Fruit fly (Drosophila melanogaster) whole organism, embryonic: Measurements from ENCODE around the gene CG6012.
A peak's percentile ranks its signal among the peaks of the same experiment; 100 is the strongest.

Source experiments
- Atf-2 ChIP-seq: fragments of 200-800 bp; sonication (Bioruptor generic); optimal IDR thresholded peaks from 2 replicates; lab custom pipeline; 2016; ENCODE audit warnings: missing biosample characterization, missing genetic modification characterization
- Atf3 ChIP-seq: fragments of 200-800 bp; sonication (Bioruptor generic); optimal IDR thresholded peaks from 3 replicates; lab custom pipeline; 2016; ENCODE audit warnings: missing biosample characterization, missing genetic modification characterization
- Awh ChIP-seq: fragments of 200-800 bp; sonication (Bioruptor generic); IDR thresholded peaks from 2 replicates; pipeline ENCODE4, ENCODE4 v1.3.6; 2022; ENCODE audit warnings: missing biosample characterization, missing genetic modification characterization
- CG10209 ChIP-seq: fragments of 200-800 bp; sonication (Bioruptor generic); optimal IDR thresholded peaks from 3 replicates; lab custom pipeline; 2017; ENCODE audit warnings: missing biosample characterization, mild to moderate bottlenecking, missing genetic modification characterization, missing genetic modification reagents
- CG10565 ChIP-seq: fragments of 200-800 bp; sonication (Bioruptor generic); optimal IDR thresholded peaks from 3 replicates; lab custom pipeline; 2016; ENCODE audit warnings: missing biosample characterization, mild to moderate bottlenecking, missing genetic modification characterization
- CG10959 ChIP-seq: fragments of 200-800 bp; sonication (Bioruptor generic); IDR thresholded peaks from 2 replicates; pipeline ENCODE4 v1.3.6; 2022; ENCODE audit warnings: missing biosample characterization, missing genetic modification characterization
- CG12071 ChIP-seq: fragments of 200-800 bp; sonication (Bioruptor generic); optimal IDR thresholded peaks from 3 replicates; lab custom pipeline; 2018; ENCODE audit warnings: missing biosample characterization, mild to moderate bottlenecking, missing genetic modification characterization
- CG14441 ChIP-seq: fragments of 200-800 bp; sonication (Bioruptor generic); IDR thresholded peaks from 2 replicates; pipeline ENCODE4 v1.3.6; 2022; ENCODE audit warnings: missing biosample characterization, missing genetic modification characterization
- CG14965 ChIP-seq: fragments of 200-800 bp; sonication (Bioruptor generic); optimal IDR thresholded peaks from 2 replicates; lab custom pipeline; 2016; ENCODE audit warnings: missing biosample characterization, missing genetic modification characterization, borderline replicate concordance
- CG15073 ChIP-seq: fragments of 200-800 bp; sonication (Bioruptor generic); optimal IDR thresholded peaks from 2 replicates; lab custom pipeline; 2016; ENCODE audit warnings: missing biosample characterization, missing genetic modification characterization
- CG18262 ChIP-seq: fragments of 200-800 bp; optimal IDR thresholded peaks from 3 replicates; lab custom pipeline; 2019; ENCODE audit warnings: missing biosample characterization, mild to moderate bottlenecking, missing genetic modification characterization, moderate library complexity
- CG2120 ChIP-seq: fragments of 200-800 bp; sonication (Bioruptor generic); optimal IDR thresholded peaks from 3 replicates; lab custom pipeline; 2016; ENCODE audit warnings: missing biosample characterization, missing genetic modification characterization
- CG2889 ChIP-seq: fragments of 200-800 bp; sonication (Bioruptor generic); IDR thresholded peaks from 3 replicates; pipeline ENCODE4 v1.3.6; 2022; ENCODE audit warnings: missing biosample characterization, missing genetic modification characterization
- CG33213 ChIP-seq: fragments of 200-800 bp; sonication (Bioruptor generic); optimal IDR thresholded peaks from 3 replicates; lab custom pipeline; 2016; ENCODE audit warnings: missing biosample characterization, missing genetic modification characterization
- CG33557 ChIP-seq: fragments of 200-800 bp; sonication (Bioruptor generic); optimal IDR thresholded peaks from 2 replicates; lab custom pipeline; 2019; ENCODE audit warnings: missing biosample characterization, mild to moderate bottlenecking, missing genetic modification characterization, moderate library complexity
- CG8944 ChIP-seq: fragments of 200-800 bp; sonication (Bioruptor generic); optimal IDR thresholded peaks from 3 replicates; lab custom pipeline; 2016; ENCODE audit warnings: missing biosample characterization, missing genetic modification characterization
- CG9817 ChIP-seq: fragments of 200-800 bp; sonication (Bioruptor generic); optimal IDR thresholded peaks from 2 replicates; lab custom pipeline; 2018; ENCODE audit warnings: missing biosample characterization, mild to moderate bottlenecking, missing genetic modification characterization, moderate library complexity
- CG9876 ChIP-seq: fragments of 200-800 bp; sonication (Bioruptor generic); optimal IDR thresholded peaks from 2 replicates; lab custom pipeline; 2016; ENCODE audit warnings: missing biosample characterization, missing genetic modification characterization
- CG9932 ChIP-seq: fragments of 200-800 bp; sonication (Bioruptor generic); IDR thresholded peaks from 2 replicates; pipeline ENCODE4 v1.3.6; 2022; ENCODE audit warnings: missing biosample characterization, missing genetic modification characterization
- ERR ChIP-seq: fragments of 200-800 bp; sonication (Bioruptor generic); optimal IDR thresholded peaks from 2 replicates; lab custom pipeline; 2016; ENCODE audit warnings: missing biosample characterization, missing genetic modification characterization
- Fer2 ChIP-seq: fragments of 200-800 bp; sonication (Bioruptor generic); optimal IDR thresholded peaks from 2 replicates; lab custom pipeline; 2018; ENCODE audit warnings: missing biosample characterization, mild to moderate bottlenecking, missing genetic modification characterization, moderate library complexity
- Fer3 ChIP-seq: fragments of 200-800 bp; sonication (Bioruptor generic); optimal IDR thresholded peaks from 2 replicates; lab custom pipeline; 2018; ENCODE audit warnings: missing biosample characterization, mild to moderate bottlenecking, missing genetic modification characterization, moderate library complexity
- Lhr ChIP-seq: fragments of 200-800 bp; sonication (Bioruptor generic); optimal IDR thresholded peaks from 3 replicates; lab custom pipeline; 2017; ENCODE audit warnings: mild to moderate bottlenecking, missing biosample characterization, missing genetic modification reagents, missing genetic modification characterization
- MBD-R2 ChIP-seq: fragments of 200-800 bp; sonication (Bioruptor generic); IDR thresholded peaks from 2 replicates; pipeline ENCODE4 v1.3.6; 2022; ENCODE audit warnings: missing biosample characterization, missing genetic modification characterization
- NK7.1 ChIP-seq: fragments of 200-800 bp; sonication (Bioruptor generic); optimal IDR thresholded peaks from 3 replicates; lab custom pipeline; 2016; ENCODE audit warnings: missing biosample characterization, missing genetic modification characterization
- Nf-YC ChIP-seq: fragments of 200-800 bp; optimal IDR thresholded peaks from 3 replicates; lab custom pipeline; 2019; ENCODE audit warnings: missing biosample characterization, mild to moderate bottlenecking, missing genetic modification characterization, moderate library complexity
- Sin3A ChIP-seq: fragments of >200 bp; optimal IDR thresholded peaks from 2 replicates; lab custom pipeline; 2018
- Six4 ChIP-seq: fragments of 200-800 bp; sonication (Bioruptor generic); optimal IDR thresholded peaks from 2 replicates; lab custom pipeline; 2016; ENCODE audit warnings: missing biosample characterization, missing genetic modification characterization
- amos ChIP-seq: fragments of 200-800 bp; sonication (Bioruptor generic); IDR thresholded peaks from 2 replicates; pipeline ENCODE4 v1.3.6; 2022; ENCODE audit warnings: missing biosample characterization, missing genetic modification characterization; ENCODE audit not compliant: partially characterized antibody
- bigmax ChIP-seq: fragments of 200-800 bp; sonication (Bioruptor generic); optimal IDR thresholded peaks from 2 replicates; lab custom pipeline; 2018; ENCODE audit warnings: missing biosample characterization, mild to moderate bottlenecking, missing genetic modification characterization
- btn ChIP-seq: fragments of 200-800 bp; sonication (Bioruptor generic); optimal IDR thresholded peaks from 2 replicates; lab custom pipeline; 2016; ENCODE audit warnings: missing biosample characterization, missing genetic modification characterization
- crp ChIP-seq, 2 experiments: fragments of 200-800 bp; sonication (Bioruptor generic); optimal IDR thresholded peaks; 2 replicates in 1 of 2; 3 replicates in 1 of 2; lab custom pipeline; 2017; ENCODE audit warnings: missing biosample characterization in 2 of 2, missing genetic modification characterization in 2 of 2, mild to moderate bottlenecking in 1 of 2, moderate library complexity in 1 of 2
- ewg ChIP-seq: fragments of 200-800 bp; sonication (Bioruptor generic); optimal IDR thresholded peaks from 3 replicates; lab custom pipeline; 2017; ENCODE audit warnings: mild to moderate bottlenecking, missing biosample characterization, missing genetic modification reagents, missing genetic modification characterization
- ftz-f1 ChIP-seq: fragments of 200-800 bp; sonication (Bioruptor generic); optimal IDR thresholded peaks from 2 replicates; lab custom pipeline; 2016; ENCODE audit warnings: missing biosample characterization, missing genetic modification characterization
- gce ChIP-seq: fragments of 200-800 bp; sonication (Bioruptor generic); IDR thresholded peaks from 3 replicates; pipeline ENCODE4 v1.3.6; 2022; ENCODE audit warnings: missing biosample characterization, missing genetic modification characterization
- grn ChIP-seq: fragments of 200-800 bp; sonication (Bioruptor generic); optimal IDR thresholded peaks from 3 replicates; lab custom pipeline; 2017; ENCODE audit warnings: missing biosample characterization, missing genetic modification characterization
- hbn ChIP-seq: fragments of 200-800 bp; sonication (Bioruptor generic); IDR thresholded peaks from 2 replicates; pipeline ENCODE4 v1.3.6; 2022; ENCODE audit warnings: missing biosample characterization, missing genetic modification characterization; ENCODE audit not compliant: partially characterized antibody
- nau ChIP-seq: fragments of 200-800 bp; sonication (Bioruptor generic); optimal IDR thresholded peaks from 3 replicates; lab custom pipeline; 2017; ENCODE audit warnings: missing biosample characterization, mild to moderate bottlenecking, missing genetic modification characterization, missing genetic modification reagents
- nom ChIP-seq: fragments of 200-800 bp; sonication (Bioruptor generic); optimal IDR thresholded peaks from 2 replicates; lab custom pipeline; 2017; ENCODE audit warnings: missing biosample characterization, missing genetic modification characterization, mild to moderate bottlenecking, moderate library complexity, missing genetic modification reagents
- run ChIP-seq: fragments of 200-800 bp; sonication (Bioruptor generic); optimal IDR thresholded peaks from 3 replicates; lab custom pipeline; 2018; ENCODE audit warnings: missing biosample characterization, mild to moderate bottlenecking, missing genetic modification characterization
- seq ChIP-seq: fragments of 200-800 bp; sonication (Bioruptor generic); IDR thresholded peaks from 2 replicates; pipeline ENCODE4 v1.3.6; 2022; ENCODE audit warnings: missing biosample characterization, missing genetic modification characterization
- shn ChIP-seq: fragments of 200-800 bp; sonication (Bioruptor generic); optimal IDR thresholded peaks from 3 replicates; lab custom pipeline; 2016; ENCODE audit warnings: missing biosample characterization, missing genetic modification characterization
- stc ChIP-seq: fragments of 200-800 bp; sonication (Bioruptor generic); IDR thresholded peaks from 2 replicates; pipeline ENCODE4 v1.3.6; 2022; ENCODE audit warnings: missing biosample characterization, missing genetic modification characterization
- sug ChIP-seq: fragments of 200-800 bp; optimal IDR thresholded peaks from 2 replicates; lab custom pipeline; 2019; ENCODE audit warnings: missing biosample characterization, mild to moderate bottlenecking, missing genetic modification characterization, moderate library complexity
- tin ChIP-seq: fragments of 200-800 bp; sonication (Bioruptor generic); optimal IDR thresholded peaks from 3 replicates; lab custom pipeline; 2016; ENCODE audit warnings: missing biosample characterization, missing genetic modification characterization
- toy ChIP-seq: fragments of 200-800 bp; sonication (Bioruptor generic); IDR thresholded peaks from 2 replicates; pipeline ENCODE4 v1.3.6; 2022; ENCODE audit warnings: missing biosample characterization, missing genetic modification characterization
- unpg ChIP-seq: fragments of 200-800 bp; sonication (Bioruptor generic); optimal IDR thresholded peaks from 3 replicates; lab custom pipeline; 2018; ENCODE audit warnings: missing biosample characterization, mild to moderate bottlenecking, missing genetic modification characterization, moderate library complexity
- vvl ChIP-seq: fragments of 200-800 bp; sonication (Bioruptor generic); IDR thresholded peaks from 2 replicates; pipeline ENCODE4 v1.3.6; 2022; ENCODE audit warnings: missing biosample characterization, missing genetic modification characterization
- zen2 ChIP-seq: fragments of 200-800 bp; sonication (Bioruptor generic); IDR thresholded peaks from 3 replicates; pipeline ENCODE4 v1.3.6; 2022; ENCODE audit warnings: missing biosample characterization, missing genetic modification characterization; ENCODE audit not compliant: partially characterized antibody

CG6012 gene

dm6 chr2L:16887660-16888573, 26.6 kb upstream of the CG6012 start, which contains the start of the genes osi and tweek (continued):
- TF ChIP-seq CG33213 (GFP tag; lab: Kevin White, UChicago) (peak; percentile 14), CG10959 (GFP tag; lab: Robert Waterston, UW) (no peak), sug (tag; lab: Kevin White, UChicago) (peak; percentile 57), CG2889 (0 out of 3 replicates have a peak, but pooled peaks have one; percentile 38), CG2120 (GFP tag; lab: Kevin White, UChicago) (peak; percentile 83), Awh (no peak), nom (GFP tag; lab: Kevin White, UChicago) (no peak), Atf-2 (no peak), ERR (GFP tag; lab: Kevin White, UChicago) (no peak), Six4 (GFP tag; lab: Kevin White, UChicago) (peak; percentile 34), vvl (GFP tag; lab: Robert Waterston, UW) (no peak; the same call in 1 of the 2 replicates), MBD-R2 (GFP tag; lab: Robert Waterston, UW) (peak; percentile 75), CG9876 (GFP tag; lab: Kevin White, UChicago) (peak; percentile 33), Fer2 (tag; lab: Kevin White, UChicago) (peak; percentile 0), Lhr (GFP tag; lab: Kevin White, UChicago) (peak; percentile 39), ftz-f1 (GFP tag; lab: Kevin White, UChicago) (no peak), btn (GFP tag; lab: Kevin White, UChicago) (no peak), grn (GFP tag; lab: Kevin White, UChicago) (peak; percentile 32), zen2 (peak; percentile 91), CG14441 (GFP tag; lab: Robert Waterston, UW) (peak; percentile 30; the same call in 1 of the 2 replicates), bigmax (no peak), NK7.1 (GFP tag; lab: Kevin White, UChicago) (no peak), tin (GFP tag; lab: Kevin White, UChicago) (peak; percentile 57), gce (GFP tag; lab: Robert Waterston, UW) (no peak), seq (GFP tag; lab: Robert Waterston, UW) (no peak), CG14965 (GFP tag; lab: Kevin White, UChicago) (no peak), CG33557 (GFP tag; lab: Kevin White, UChicago) (peak; percentile 26), Atf3 (GFP tag; lab: Kevin White, UChicago) (no peak), CG9932 (GFP tag; lab: Robert Waterston, UW) (peak; percentile 86), ewg (peak; percentile 44), shn (peak; percentile 28), unpg (GFP tag; lab: Kevin White, UChicago) (no peak), Sin3A (lab: Kevin White, UChicago) (peak; percentile 61), CG18262 (tag; lab: Kevin White, UChicago) (no peak), CG8944 (GFP tag; lab: Kevin White, UChicago) (peak; percentile 55), CG10565 (no peak), CG15073 (GFP tag; lab: Kevin White, UChicago) (peak; percentile 16), stc (GFP tag; lab: Robert Waterston, UW) (no peak), CG12071 (GFP tag; lab: Kevin White, UChicago) (no peak), Nf-YC (tag; lab: Kevin White, UChicago) (no peak), run (no peak), amos (peak; percentile 94), crp (GFP tag; optimal IDR thresholded peaks at IDR 0.05; lab: Kevin White, UChicago) (peak; percentile 58 to 95), nau (GFP tag; lab: Kevin White, UChicago) (no peak), CG10209 (GFP tag; lab: Kevin White, UChicago) (peak; percentile 55), toy (GFP tag; lab: Robert Waterston, UW) (no peak), CG9817 (tag; lab: Kevin White, UChicago) (peak; percentile 76), Fer3 (tag; lab: Kevin White, UChicago) (peak; percentile 2), hbn (peak; percentile 70)
